Fruit fly (Drosophila melanogaster) whole organism, embryonic: Measurements from ENCODE around the gene CG4914.

Source experiments
- Asciz ChIP-seq: fragments of 200-800 bp; sonication (Bioruptor generic); optimal IDR thresholded peaks from 2 replicates; lab custom pipeline; 2017; ENCODE audit warnings: missing biosample characterization, mild to moderate bottlenecking, missing genetic modification characterization, missing genetic modification reagents
- Blimp-1 ChIP-seq: fragments of 200-800 bp; sonication (Bioruptor generic); optimal IDR thresholded peaks from 3 replicates; lab custom pipeline; 2018; ENCODE audit warnings: missing biosample characterization, missing genetic modification characterization, mild to moderate bottlenecking, moderate library complexity, missing genetic modification reagents
- CG10267 ChIP-seq: fragments of 200-800 bp; sonication (Bioruptor generic); optimal IDR thresholded peaks from 2 replicates; lab custom pipeline; 2018; ENCODE audit warnings: missing biosample characterization, mild to moderate bottlenecking, missing genetic modification characterization, moderate library complexity
- CG10321 ChIP-seq: fragments of 200-800 bp; sonication (Bioruptor generic); IDR thresholded peaks from 2 replicates; pipeline ENCODE4 v1.3.6; 2022; ENCODE audit warnings: missing biosample characterization, missing genetic modification characterization
- CG11093 ChIP-seq: fragments of 200-800 bp; sonication (Bioruptor generic); IDR thresholded peaks from 3 replicates; pipeline ENCODE4 v1.3.6; 2022; ENCODE audit warnings: missing biosample characterization, missing genetic modification characterization
- CG11723 ChIP-seq: fragments of 200-800 bp; sonication (Bioruptor generic); optimal IDR thresholded peaks from 2 replicates; lab custom pipeline; 2017; ENCODE audit warnings: missing biosample characterization, mild to moderate bottlenecking, missing genetic modification characterization
- CG13296 ChIP-seq: fragments of 200-800 bp; sonication (Bioruptor generic); optimal IDR thresholded peaks from 3 replicates; lab custom pipeline; 2018; ENCODE audit warnings: missing biosample characterization, mild to moderate bottlenecking, missing genetic modification characterization
- CG13424 ChIP-seq: fragments of 200-800 bp; sonication (Bioruptor generic); optimal IDR thresholded peaks from 2 replicates; lab custom pipeline; 2019; ENCODE audit warnings: missing biosample characterization, mild to moderate bottlenecking, missing genetic modification characterization, moderate library complexity
- CG13775 ChIP-seq: fragments of 200-800 bp; sonication (Bioruptor generic); optimal IDR thresholded peaks from 3 replicates; lab custom pipeline; 2017; ENCODE audit warnings: missing biosample characterization, mild to moderate bottlenecking, missing genetic modification characterization
- CG16815 ChIP-seq: fragments of 200-800 bp; sonication (Bioruptor generic); optimal IDR thresholded peaks from 3 replicates; lab custom pipeline; 2017; ENCODE audit warnings: missing biosample characterization, mild to moderate bottlenecking, missing genetic modification characterization
- CG17328 ChIP-seq: fragments of 200-800 bp; sonication (Bioruptor generic); IDR thresholded peaks from 2 replicates; pipeline ENCODE4 v1.3.6; 2022; ENCODE audit warnings: missing biosample characterization, missing genetic modification characterization
- CG17361 ChIP-seq: fragments of 200-800 bp; sonication (Bioruptor generic); IDR thresholded peaks from 3 replicates; pipeline ENCODE4 v1.3.6; 2022; ENCODE audit warnings: missing biosample characterization, missing genetic modification characterization
- CG18619 ChIP-seq: fragments of 200-800 bp; sonication (Bioruptor generic); optimal IDR thresholded peaks from 3 replicates; lab custom pipeline; 2017; ENCODE audit warnings: missing biosample characterization, mild to moderate bottlenecking, missing genetic modification characterization
- CG18764 ChIP-seq: fragments of 200-800 bp; sonication (Bioruptor generic); optimal IDR thresholded peaks from 3 replicates; lab custom pipeline; 2016; ENCODE audit warnings: missing biosample characterization, missing genetic modification characterization
- CG2129 ChIP-seq: fragments of 200-800 bp; sonication (Bioruptor generic); IDR thresholded peaks from 2 replicates; pipeline ENCODE4 v1.3.6; 2022; ENCODE audit warnings: missing biosample characterization, missing genetic modification characterization; ENCODE audit not compliant: partially characterized antibody
- CG32532 ChIP-seq: fragments of 200-800 bp; sonication (Bioruptor generic); IDR thresholded peaks from 2 replicates; pipeline ENCODE4 v1.3.6; 2022; ENCODE audit warnings: missing biosample characterization, missing genetic modification characterization
- CG4730 ChIP-seq: fragments of 200-800 bp; sonication (Bioruptor generic); IDR thresholded peaks from 2 replicates; pipeline ENCODE4 v1.3.6; 2022; ENCODE audit warnings: missing biosample characterization, missing genetic modification characterization
- CG6175 ChIP-seq: fragments of 200-800 bp; sonication (Bioruptor generic); IDR thresholded peaks from 3 replicates; pipeline ENCODE4 v1.3.6; 2022; ENCODE audit warnings: missing biosample characterization, missing genetic modification characterization
- CG7271 ChIP-seq: fragments of 200-800 bp; sonication (Bioruptor generic); optimal IDR thresholded peaks from 2 replicates; lab custom pipeline; 2018; ENCODE audit warnings: missing biosample characterization, mild to moderate bottlenecking, missing genetic modification characterization, moderate library complexity
- CG7928 ChIP-seq: fragments of 200-800 bp; sonication (Bioruptor generic); optimal IDR thresholded peaks from 2 replicates; lab custom pipeline; 2017; ENCODE audit warnings: missing biosample characterization, mild to moderate bottlenecking, missing genetic modification characterization
- CG8924 ChIP-seq: fragments of 200-800 bp; optimal IDR thresholded peaks from 3 replicates; lab custom pipeline; 2019; ENCODE audit warnings: missing biosample characterization, mild to moderate bottlenecking, missing genetic modification characterization, moderate library complexity
- CTCF ChIP-seq: fragments of 200-800 bp; sonication (Bioruptor generic); optimal IDR thresholded peaks from 2 replicates; lab custom pipeline; 2017; ENCODE audit warnings: missing biosample characterization, mild to moderate bottlenecking, missing genetic modification characterization, moderate library complexity
- Dp ChIP-seq: fragments of 200-800 bp; sonication (Bioruptor generic); optimal IDR thresholded peaks from 2 replicates; lab custom pipeline; 2018; ENCODE audit warnings: missing biosample characterization, mild to moderate bottlenecking, missing genetic modification characterization, moderate library complexity
- Drgx ChIP-seq: fragments of 200-800 bp; sonication (Bioruptor generic); IDR thresholded peaks from 2 replicates; pipeline ENCODE4 v1.3.6; 2022; ENCODE audit warnings: missing biosample characterization, missing genetic modification characterization
- E2f1 ChIP-seq: fragments of 200-800 bp; sonication (Bioruptor generic); IDR thresholded peaks from 2 replicates; pipeline ENCODE4 v1.3.6; 2022; ENCODE audit warnings: missing biosample characterization, missing genetic modification characterization
- E2f2 ChIP-seq: fragments of 200-800 bp; sonication (Bioruptor generic); IDR thresholded peaks from 2 replicates; pipeline ENCODE4 v1.3.6; 2022; ENCODE audit warnings: missing biosample characterization, missing genetic modification characterization
- Gsc ChIP-seq: fragments of 200-800 bp; sonication (Bioruptor generic); IDR thresholded peaks from 2 replicates; pipeline ENCODE4 v1.3.6; 2022; ENCODE audit warnings: missing biosample characterization, missing genetic modification characterization
- H15 ChIP-seq: fragments of 200-800 bp; sonication (Bioruptor generic); IDR thresholded peaks from 3 replicates; pipeline ENCODE4 v1.3.6; 2022; ENCODE audit warnings: missing biosample characterization, missing genetic modification characterization
- Hey ChIP-seq: fragments of 200-800 bp; sonication (Bioruptor generic); optimal IDR thresholded peaks from 3 replicates; lab custom pipeline; 2018; ENCODE audit warnings: missing biosample characterization, mild to moderate bottlenecking, missing genetic modification characterization
- Hr51 ChIP-seq, 2 experiments: fragments of 200-800 bp; sonication (Bioruptor generic); optimal IDR thresholded peaks; 2 replicates in 1 of 2; 3 replicates in 1 of 2; lab custom pipeline; 2016 to 2018; ENCODE audit warnings: missing biosample characterization in 2 of 2, missing genetic modification characterization in 2 of 2, mild to moderate bottlenecking in 1 of 2, moderate library complexity in 1 of 2
- NC2α ChIP-seq: fragments of 200-800 bp; sonication (Bioruptor generic); optimal IDR thresholded peaks from 2 replicates; lab custom pipeline; 2016; ENCODE audit warnings: missing biosample characterization, missing genetic modification characterization
- Oli ChIP-seq: fragments of 200-800 bp; sonication (Bioruptor generic); optimal IDR thresholded peaks from 2 replicates; lab custom pipeline; 2018; ENCODE audit warnings: missing biosample characterization, mild to moderate bottlenecking, missing genetic modification characterization, moderate library complexity
- Rx ChIP-seq: fragments of 200-800 bp; sonication (Bioruptor generic); IDR thresholded peaks from 2 replicates; pipeline ENCODE4 v1.3.6; 2022; ENCODE audit warnings: missing biosample characterization, missing genetic modification characterization
- Sox102F ChIP-seq: fragments of 200-800 bp; sonication (Bioruptor generic); optimal IDR thresholded peaks from 2 replicates; lab custom pipeline; 2018; ENCODE audit warnings: missing biosample characterization, mild to moderate bottlenecking, missing genetic modification characterization, moderate library complexity
- al ChIP-seq: fragments of 200-800 bp; sonication (Bioruptor generic); IDR thresholded peaks from 2 replicates; pipeline ENCODE4 v1.3.6; 2022; ENCODE audit warnings: missing biosample characterization, missing genetic modification characterization
- aop ChIP-seq: fragments of 200-800 bp; sonication (Bioruptor generic); IDR thresholded peaks from 2 replicates; pipeline ENCODE4 v1.3.6; 2022; ENCODE audit warnings: missing biosample characterization, missing genetic modification characterization
- bcd ChIP-seq: fragments of 200-800 bp; sonication (Bioruptor generic); optimal IDR thresholded peaks from 2 replicates; lab custom pipeline; 2017; ENCODE audit warnings: missing biosample characterization, mild to moderate bottlenecking, missing genetic modification characterization
- corto ChIP-seq: fragments of 200-800 bp; sonication (Bioruptor generic); optimal IDR thresholded peaks from 2 replicates; lab custom pipeline; 2016; ENCODE audit warnings: missing biosample characterization, mild to moderate bottlenecking, missing genetic modification characterization, moderate library complexity
- dimm ChIP-seq: fragments of 200-800 bp; sonication (Bioruptor generic); IDR thresholded peaks from 2 replicates; pipeline ENCODE4 v1.3.6; 2022; ENCODE audit warnings: missing biosample characterization, missing genetic modification characterization
- en ChIP-seq: fragments of 200-800 bp; sonication (Bioruptor generic); optimal IDR thresholded peaks from 2 replicates; lab custom pipeline; 2016; ENCODE audit warnings: missing biosample characterization, missing genetic modification characterization
- eyg ChIP-seq: fragments of 200-800 bp; sonication (Bioruptor generic); optimal IDR thresholded peaks from 3 replicates; lab custom pipeline; 2016; ENCODE audit warnings: missing biosample characterization, missing genetic modification characterization
- fd102C ChIP-seq: fragments of 200-800 bp; sonication (Bioruptor generic); optimal IDR thresholded peaks from 2 replicates; lab custom pipeline; 2018; ENCODE audit warnings: missing biosample characterization, mild to moderate bottlenecking, missing genetic modification characterization, moderate library complexity
- fru ChIP-seq: fragments of >200 bp; optimal IDR thresholded peaks from 2 replicates; lab custom pipeline; 2017
- gce ChIP-seq: fragments of 200-800 bp; sonication (Bioruptor generic); IDR thresholded peaks from 3 replicates; pipeline ENCODE4 v1.3.6; 2022; ENCODE audit warnings: missing biosample characterization, missing genetic modification characterization
- grau ChIP-seq: fragments of 200-800 bp; optimal IDR thresholded peaks from 3 replicates; lab custom pipeline; 2019; ENCODE audit warnings: missing biosample characterization, mild to moderate bottlenecking, missing genetic modification characterization, moderate library complexity
- mam ChIP-seq: fragments of 200-800 bp; sonication (Bioruptor generic); optimal IDR thresholded peaks from 3 replicates; lab custom pipeline; 2016; ENCODE audit warnings: missing biosample characterization, missing genetic modification characterization
- pho ChIP-seq: fragments of 200-800 bp; sonication (Bioruptor generic); optimal IDR thresholded peaks from 2 replicates; lab custom pipeline; 2016; ENCODE audit warnings: missing biosample characterization, missing genetic modification characterization
- schlank ChIP-seq: fragments of 200-800 bp; sonication (Bioruptor generic); optimal IDR thresholded peaks from 2 replicates; lab custom pipeline; 2018; ENCODE audit warnings: missing biosample characterization, mild to moderate bottlenecking, missing genetic modification characterization
- stc ChIP-seq: fragments of 200-800 bp; sonication (Bioruptor generic); IDR thresholded peaks from 2 replicates; pipeline ENCODE4 v1.3.6; 2022; ENCODE audit warnings: missing biosample characterization, missing genetic modification characterization
- vfl ChIP-seq: fragments of 200-800 bp; sonication (Bioruptor generic); optimal IDR thresholded peaks from 2 replicates; lab custom pipeline; 2016; ENCODE audit warnings: missing biosample characterization, missing genetic modification characterization
- vnd ChIP-seq: fragments of 200-800 bp; sonication (Bioruptor generic); IDR thresholded peaks from 3 replicates; pipeline ENCODE4 v1.3.6; 2022; ENCODE audit warnings: missing biosample characterization, missing genetic modification characterization; ENCODE audit not compliant: partially characterized antibody

CG4914 gene

dm6 chr3L:14665802-14666351, 12.1 kb downstream of the CG4914 start (continued):
- TF ChIP-seq CG2129 (GFP tag; lab: Robert Waterston, UW) (no peak), CG4730 (GFP tag; lab: Robert Waterston, UW) (peak; percentile 82), Gsc (no peak; the same call in 1 of the 2 replicates), corto (GFP tag; lab: Kevin White, UChicago) (no peak), Blimp-1 (GFP tag; lab: Kevin White, UChicago) (peak; percentile 91), Asciz (peak; percentile 85), CG7271 (tag; lab: Kevin White, UChicago) (no peak), NC2α (GFP tag; lab: Kevin White, UChicago) (peak; percentile 86), Oli (peak; percentile 92), en (GFP tag; lab: Kevin White, UChicago) (peak; percentile 77), CG32532 (GFP tag; lab: Robert Waterston, UW) (peak; percentile 81), Sox102F (GFP tag; lab: Kevin White, UChicago) (peak; percentile 91), E2f1 (peak; percentile 83), Drgx (GFP tag; lab: Robert Waterston, UW) (peak; percentile 90), CG18619 (GFP tag; lab: Kevin White, UChicago) (peak; percentile 82), vfl (GFP tag; lab: Kevin White, UChicago) (peak; percentile 75), CG11093 (peak; percentile 78; the same call in 2 of the 3 replicates), CG8924 (tag; lab: Kevin White, UChicago) (peak; percentile 92), CG6175 (GFP tag; lab: Robert Waterston, UW) (peak; percentile 69; the same call in 1 of the 3 replicates), CG10267 (peak; percentile 85), eyg (GFP tag; lab: Kevin White, UChicago) (peak; percentile 69), CG7928 (GFP tag; lab: Kevin White, UChicago) (peak; percentile 51), E2f2 (GFP tag; lab: Robert Waterston, UW) (peak; percentile 62), CG13296 (peak; percentile 72), al (peak; percentile 55), CTCF (peak; percentile 62), gce (GFP tag; lab: Robert Waterston, UW) (peak; percentile 80; the same call in 2 of the 3 replicates), aop (GFP tag; lab: Robert Waterston, UW) (peak; percentile 78), mam (GFP tag; lab: Kevin White, UChicago) (peak; percentile 87), bcd (GFP tag; lab: Kevin White, UChicago) (peak; percentile 88), CG13424 (peak; percentile 91), schlank (tag; lab: Kevin White, UChicago) (peak; percentile 54), CG17328 (GFP tag; lab: Robert Waterston, UW) (peak; percentile 91), CG13775 (GFP tag; lab: Kevin White, UChicago) (peak; percentile 83), grau (tag; lab: Kevin White, UChicago) (peak; percentile 89), fru (no peak), CG18764 (GFP tag; lab: Kevin White, UChicago) (peak; percentile 81), Hey (tag; lab: Kevin White, UChicago) (peak; percentile 96), Dp (no peak), dimm (GFP tag; lab: Robert Waterston, UW) (peak; percentile 71), vnd (no peak), CG16815 (peak; percentile 83), fd102C (GFP tag; lab: Kevin White, UChicago) (peak; percentile 66), pho (peak; percentile 84), Rx (GFP tag; lab: Robert Waterston, UW) (peak; percentile 65), CG17361 (GFP tag; lab: Robert Waterston, UW) (peak; percentile 91), H15 (GFP tag; lab: Robert Waterston, UW) (peak; percentile 89), Hr51 (GFP tag; optimal IDR thresholded peaks at IDR 0.05; lab: Kevin White, UChicago) (peak; percentile 74 to 90), CG11723 (peak; percentile 84), CG10321 (GFP tag; lab: Robert Waterston, UW) (no peak), stc (GFP tag; lab: Robert Waterston, UW) (peak; percentile 83)
